Worm (Caenorhabditis elegans) whole organism, mixed stage, embryonic: ENCODE measurements around the gene D1054.3.

Experiments
- blmp-1 ChIP-seq: fragments of 150-350 bp; optimal IDR thresholded peaks from 2 replicates; lab custom pipeline; 2014; ENCODE audit warnings: missing biosample characterization, missing genetic modification characterization
- ces-1 ChIP-seq: fragments of 150-350 bp; optimal IDR thresholded peaks from 2 replicates; lab custom pipeline; 2014; ENCODE audit warnings: missing biosample characterization, missing genetic modification reagents, missing genetic modification characterization
- ham-2 ChIP-seq: fragments of 200-800 bp; sonication (Bioruptor generic); optimal IDR thresholded peaks from 2 replicates; lab custom pipeline; 2018; ENCODE audit warnings: mild to moderate bottlenecking, missing genetic modification characterization, missing compliant biosample characterization
- mep-1 ChIP-seq: fragments of 150-350 bp; optimal IDR thresholded peaks from 2 replicates; lab custom pipeline; 2017; ENCODE audit warnings: missing biosample characterization, missing genetic modification reagents, missing genetic modification characterization, inconsistent platforms
- nhr-237 ChIP-seq: fragments of 150-350 bp; optimal IDR thresholded peaks from 2 replicates; lab custom pipeline; 2014; ENCODE audit warnings: missing biosample characterization, missing genetic modification characterization
- nhr-28 ChIP-seq: fragments of 150-350 bp; optimal IDR thresholded peaks from 2 replicates; lab custom pipeline; 2014; ENCODE audit warnings: missing biosample characterization, missing genetic modification characterization
- nhr-76 ChIP-seq: sonication (generic microtip); optimal IDR thresholded peaks from 2 replicates; lab custom pipeline; 2017; ENCODE audit warnings: missing biosample characterization, missing genetic modification characterization
- pha-4 ChIP-seq: fragments of 150-350 bp; optimal IDR thresholded peaks from 2 replicates; lab custom pipeline; 2018; ENCODE audit warnings: missing biosample characterization, missing genetic modification reagents, missing genetic modification characterization
- snpc-4 ChIP-seq: fragments of 150-350 bp; optimal IDR thresholded peaks from 2 replicates; lab custom pipeline; 2014; ENCODE audit warnings: missing biosample characterization, missing genetic modification characterization
- sptf-1 ChIP-seq: sonication (generic microtip); optimal IDR thresholded peaks from 2 replicates; lab custom pipeline; 2017; ENCODE audit warnings: mild to moderate bottlenecking, missing genetic modification characterization, moderate library complexity, missing compliant biosample characterization
- unc-39 ChIP-seq: fragments of 150-350 bp; optimal IDR thresholded peaks from 2 replicates; lab custom pipeline; 2014; ENCODE audit warnings: missing biosample characterization, missing genetic modification characterization
- unc-62 ChIP-seq: fragments of 150-350 bp; optimal IDR thresholded peaks from 2 replicates; lab custom pipeline; 2014; ENCODE audit warnings: missing biosample characterization, missing genetic modification reagents, missing genetic modification characterization

ce11 chrV:10758658-10759057 is 12.6 kb upstream of the D1054.3 start, which contains the start of gene F28H7.8:
- TF ChIP-seq unc-39 (tag; lab: Kevin White, UChicago) (no peak), sptf-1 (tag; lab: Kevin White, UChicago) (no peak), nhr-28 (tag; lab: Kevin White, UChicago) (no peak), nhr-76 (tag; lab: Kevin White, UChicago) (no peak), ces-1 (no peak), pha-4 (tag; lab: Kevin White, UChicago) (no peak), snpc-4 (no peak), mep-1 (tag; lab: Kevin White, UChicago) (no peak), ham-2 (GFP tag; lab: Kevin White, UChicago) (no peak), nhr-237 (no peak), unc-62 (no peak), blmp-1 (tag; lab: Kevin White, UChicago) (no peak)
